Worm (Caenorhabditis elegans) whole organism, L2 larva: ENCODE measurements around the gene C02F5.2.

Source experiments
- aly-2 ChIP-seq: fragments of 150-350 bp; optimal IDR thresholded peaks from 2 replicates; lab custom pipeline; 2014; ENCODE audit warnings: missing biosample characterization, missing genetic modification characterization
- blmp-1 ChIP-seq: sonication (generic microtip); optimal IDR thresholded peaks from 2 replicates; lab custom pipeline; 2017; ENCODE audit warnings: missing genetic modification characterization, mild to moderate bottlenecking, missing compliant biosample characterization, antibody characterized with exemption, moderate library complexity; ENCODE audit not compliant: insufficient read depth
- mab-5 ChIP-seq: fragments of 150-350 bp; optimal IDR thresholded peaks from 2 replicates; lab custom pipeline; 2014; ENCODE audit warnings: missing biosample characterization, missing genetic modification characterization
- nhr-237 ChIP-seq: fragments of 150-350 bp; optimal IDR thresholded peaks from 2 replicates; lab custom pipeline; 2014; ENCODE audit warnings: missing biosample characterization, missing genetic modification characterization
- ztf-11 ChIP-seq: sonication (generic microtip); optimal IDR thresholded peaks from 2 replicates; lab custom pipeline; 2017; ENCODE audit warnings: missing biosample characterization, missing genetic modification characterization

DNA sequence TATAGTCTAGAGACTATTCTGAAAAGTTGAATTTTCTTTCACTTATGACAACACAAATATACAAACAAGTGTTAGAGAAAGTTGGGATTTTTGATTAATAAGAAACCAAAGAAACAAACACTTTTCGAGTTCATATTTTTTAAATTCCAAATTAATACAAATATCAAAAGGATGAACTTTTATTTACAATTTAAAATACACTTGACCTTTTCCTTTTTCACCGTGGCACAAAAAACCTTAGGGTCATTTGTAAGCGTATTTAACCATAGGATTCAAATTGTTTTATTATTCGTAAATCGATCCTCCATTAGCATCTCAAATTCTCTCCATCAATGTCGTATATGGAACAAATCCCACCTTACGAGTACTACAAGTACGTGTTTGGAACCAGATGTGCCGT, 13.5 kb upstream of the C02F5.2 start, which contains the start of gene C02F5.5:
- TF ChIP-seq mab-5 (tag; lab: Kevin White, UChicago) (no peak), blmp-1 (tag; lab: Kevin White, UChicago) (no peak), aly-2 (tag; lab: Kevin White, UChicago) (no peak), nhr-237 (no peak), ztf-11 (tag; lab: Kevin White, UChicago) (no peak)
